Worm (Caenorhabditis elegans): Measurements from ENCODE around the gene C32H11.4.

C32H11.4 gene

DNA sequence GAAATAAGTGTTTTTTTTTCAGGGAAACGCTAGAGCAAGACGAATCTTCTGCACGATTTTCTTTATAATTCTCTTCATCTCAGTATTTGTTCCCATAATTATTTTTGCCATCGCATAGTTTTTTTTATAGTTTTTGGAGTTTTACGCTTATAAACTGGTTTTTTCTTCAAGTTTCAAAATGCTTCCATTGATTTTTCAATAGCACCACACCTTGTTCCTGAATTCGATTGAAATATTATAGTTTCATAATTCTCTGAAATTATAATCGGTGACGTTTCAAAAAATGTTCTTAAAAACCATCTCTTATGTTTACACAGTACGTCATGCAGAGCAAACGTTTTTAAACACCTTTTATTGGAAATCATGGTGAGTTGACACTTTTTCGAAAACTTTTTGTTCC, 27.9 kb upstream of the C32H11.4 start, which contains the start of gene K08D8.12:
K08D8.12 (plus strand) TSS at position 301 of the 400 bp plus-strand sequence.
- TF ChIP-seq cog-1 (tag; optimal IDR thresholded peaks at IDR 0.05), result no peak
- TF ChIP-seq T22C8.4 (GFP tag; IDR thresholded peaks at IDR 0.05), result no peak
- TF ChIP-seq ztf-29 (GFP tag; IDR thresholded peaks at IDR 0.05), result no peak

- no peak for TF ChIP-seq flt-1 (GFP tag; IDR thresholded peaks at IDR 0.05)
- TF ChIP-seq ztf-29 (GFP tag; IDR thresholded peaks at IDR 0.05), result no peak
- no peak for TF ChIP-seq T22C8.4 (GFP tag; IDR thresholded peaks at IDR 0.05)
- TF ChIP-seq med-1 (GFP tag; optimal IDR thresholded peaks at IDR 0.05; ENCODE audit: insufficient read depth), result no peak
- TF ChIP-seq ztf-23 (GFP tag; IDR thresholded peaks at IDR 0.05), result no peak
- no peak for TF ChIP-seq tab-1 (GFP tag; IDR thresholded peaks at IDR 0.05)
- no peak for TF ChIP-seq ref-1 (GFP tag; conservative IDR thresholded peaks at IDR 0.05)
- no peak for TF ChIP-seq cog-1 (tag; optimal IDR thresholded peaks at IDR 0.05)
- no peak for TF ChIP-seq klf-2 (GFP tag; conservative IDR thresholded peaks at IDR 0.05)
These were observed 26.1 kb upstream of the C32H11.4 start, which contains the start of gene K08D8.11 for ce11 chrIV:12894996-12895395. Gene K08D8.11 (plus strand): TSS chrIV:12895296.

- TF ChIP-seq ztf-29 (GFP tag; IDR thresholded peaks at IDR 0.05), result no peak
- TF ChIP-seq tab-1 (GFP tag; IDR thresholded peaks at IDR 0.05), result no peak
- no peak for TF ChIP-seq klf-2 (GFP tag; conservative IDR thresholded peaks at IDR 0.05)
- no peak for TF ChIP-seq T22C8.4 (GFP tag; IDR thresholded peaks at IDR 0.05)
- no peak for TF ChIP-seq flt-1 (GFP tag; IDR thresholded peaks at IDR 0.05)
- TF ChIP-seq ref-1 (GFP tag; conservative IDR thresholded peaks at IDR 0.05), result no peak
These were observed 24.6 kb upstream of the C32H11.4 start, which contains the start of gene K08D8.7 for ce11 chrIV:12896371-12896882. Gene K08D8.7 (plus strand): TSS chrIV:12896832.

ce11 chrIV:12897146-12897545, 23.9 kb upstream of the C32H11.4 start:
- no peak for TF ChIP-seq T22C8.4 (GFP tag; IDR thresholded peaks at IDR 0.05)
- TF ChIP-seq cog-1 (tag; optimal IDR thresholded peaks at IDR 0.05), result no peak

DNA sequence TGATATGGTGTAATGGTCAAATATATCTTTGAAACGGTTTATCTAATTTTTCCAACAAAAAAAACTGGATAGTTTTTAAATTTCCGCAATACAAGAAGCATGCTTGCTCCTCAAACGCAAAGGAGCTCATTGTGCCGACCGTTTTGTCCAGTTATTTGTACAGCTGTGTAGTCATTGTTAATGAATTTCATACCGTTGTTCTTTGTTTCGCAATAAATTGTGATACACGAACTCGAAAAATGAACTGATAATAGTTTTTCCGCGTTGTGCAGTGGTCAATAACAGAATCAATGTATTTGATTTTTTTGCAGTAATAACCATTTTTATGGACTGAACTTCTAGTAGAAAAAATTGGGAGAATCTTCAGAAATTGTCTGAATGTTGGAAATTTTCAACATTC, 22.2 kb upstream of the C32H11.4 start:
- TF ChIP-seq ztf-29 (GFP tag; IDR thresholded peaks at IDR 0.05) (no peak), flt-1 (GFP tag; IDR thresholded peaks at IDR 0.05) (no peak)

DNA sequence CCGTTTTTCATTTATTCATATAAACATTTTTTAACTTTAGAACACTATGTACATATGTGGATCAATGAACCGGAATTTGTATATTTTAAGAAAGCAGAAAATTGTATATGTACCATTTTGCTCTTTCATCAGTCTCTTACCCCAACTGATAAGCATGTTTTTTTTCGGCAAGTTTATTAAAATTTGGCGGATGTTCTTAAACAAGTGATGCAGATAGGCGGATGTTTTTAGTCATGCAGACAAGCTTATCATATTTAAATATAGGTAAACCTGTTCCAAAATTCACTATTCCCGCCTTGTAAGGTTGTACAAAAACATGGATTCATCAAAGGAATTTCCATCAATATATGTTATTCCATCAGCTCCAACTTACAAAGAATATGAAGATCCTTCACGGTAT, 21.7 kb upstream of the C32H11.4 start, which contains the start of gene K08D8.9:
K08D8.9 (plus strand) TSS at position 301 of the 400 bp plus-strand sequence.
- TF ChIP-seq flt-1 (GFP tag; IDR thresholded peaks at IDR 0.05), result no peak
- no peak for TF ChIP-seq ztf-23 (GFP tag; IDR thresholded peaks at IDR 0.05)
- no peak for TF ChIP-seq klf-2 (GFP tag; conservative IDR thresholded peaks at IDR 0.05)
- TF ChIP-seq ztf-29 (GFP tag; IDR thresholded peaks at IDR 0.05), result no peak
- no peak for TF ChIP-seq T22C8.4 (GFP tag; IDR thresholded peaks at IDR 0.05)
- TF ChIP-seq tab-1 (GFP tag; IDR thresholded peaks at IDR 0.05), result no peak
- no peak for TF ChIP-seq cog-1 (tag; optimal IDR thresholded peaks at IDR 0.05)
- no peak for TF ChIP-seq ref-1 (GFP tag; conservative IDR thresholded peaks at IDR 0.05)
- no peak for TF ChIP-seq med-1 (GFP tag; optimal IDR thresholded peaks at IDR 0.05; ENCODE audit: insufficient read depth)

ce11 chrIV:12900267-12900666, 20.8 kb upstream of the C32H11.4 start, which contains the start of gene K08D8.10:
Gene K08D8.10 (plus strand): TSS chrIV:12900567.
- TF ChIP-seq cog-1 (tag; optimal IDR thresholded peaks at IDR 0.05) (no peak), flt-1 (GFP tag; IDR thresholded peaks at IDR 0.05) (no peak), ztf-29 (GFP tag; IDR thresholded peaks at IDR 0.05) (no peak), ref-1 (GFP tag; conservative IDR thresholded peaks at IDR 0.05) (no peak), tab-1 (GFP tag; IDR thresholded peaks at IDR 0.05) (no peak), T22C8.4 (GFP tag; IDR thresholded peaks at IDR 0.05) (no peak), med-1 (GFP tag; optimal IDR thresholded peaks at IDR 0.05; ENCODE audit: insufficient read depth) (no peak), klf-2 (GFP tag; conservative IDR thresholded peaks at IDR 0.05) (no peak), ztf-23 (GFP tag; IDR thresholded peaks at IDR 0.05) (no peak)

DNA sequence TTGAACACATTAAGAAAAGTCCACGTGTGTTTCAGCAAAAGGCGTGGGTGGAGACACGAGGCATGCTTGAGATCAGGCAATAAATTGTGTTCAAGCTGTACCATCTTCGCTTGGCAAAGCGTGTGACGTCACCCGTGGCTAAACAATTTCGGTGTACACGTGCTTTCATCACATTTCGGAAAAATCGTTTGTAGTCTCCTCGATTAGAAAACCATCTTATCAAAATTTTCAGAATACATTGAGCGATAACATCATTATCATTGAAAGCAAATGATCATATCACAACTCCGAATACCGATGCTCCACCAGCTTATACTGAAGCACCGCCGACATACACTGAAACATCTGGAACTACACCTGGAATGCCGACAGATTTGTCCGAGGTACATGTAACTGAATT, 19.5 kb upstream of the C32H11.4 start:
- TF ChIP-seq ref-1 (GFP tag; conservative IDR thresholded peaks at IDR 0.05) (no peak), ztf-29 (GFP tag; IDR thresholded peaks at IDR 0.05) (no peak)

ce11 chrIV:12902430-12903110, 18.5 kb upstream of the C32H11.4 start, which contains the start of gene K08D8.2:
Gene K08D8.2 (plus strand): TSS chrIV:12903060.
- TF ChIP-seq tab-1 (GFP tag; IDR thresholded peaks at IDR 0.05) (no peak), ztf-29 (GFP tag; IDR thresholded peaks at IDR 0.05) (no peak), T22C8.4 (GFP tag; IDR thresholded peaks at IDR 0.05) (no peak), cog-1 (tag; optimal IDR thresholded peaks at IDR 0.05) (no peak), flt-1 (GFP tag; IDR thresholded peaks at IDR 0.05) (no peak), med-1 (GFP tag; optimal IDR thresholded peaks at IDR 0.05; ENCODE audit: insufficient read depth) (no peak), ref-1 (GFP tag; conservative IDR thresholded peaks at IDR 0.05) (no peak), klf-2 (GFP tag; conservative IDR thresholded peaks at IDR 0.05) (no peak), ztf-23 (GFP tag; IDR thresholded peaks at IDR 0.05) (no peak)

DNA sequence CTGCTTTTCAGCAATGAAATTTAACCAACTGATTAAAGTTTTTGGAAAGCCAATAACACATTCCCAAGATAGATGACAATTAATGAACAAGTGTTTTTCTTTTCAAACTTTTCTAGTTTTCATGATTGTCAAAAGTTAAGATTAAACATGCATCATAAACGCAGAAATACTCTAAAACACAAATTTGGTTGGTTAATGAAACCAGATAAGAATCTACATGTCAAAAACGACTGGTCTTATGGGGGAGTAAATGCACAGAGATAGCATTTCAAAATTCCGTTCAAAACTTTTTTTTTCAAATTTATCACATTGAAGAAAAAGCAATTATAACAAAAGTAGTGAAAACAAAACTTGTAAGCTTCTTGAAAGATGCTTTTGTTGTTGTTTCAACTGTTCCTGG, 17.4 kb upstream of the C32H11.4 start:
- TF ChIP-seq T22C8.4 (GFP tag; IDR thresholded peaks at IDR 0.05) (no peak), flt-1 (GFP tag; IDR thresholded peaks at IDR 0.05) (no peak), ref-1 (GFP tag; conservative IDR thresholded peaks at IDR 0.05) (no peak), tab-1 (GFP tag; IDR thresholded peaks at IDR 0.05) (no peak), cog-1 (tag; optimal IDR thresholded peaks at IDR 0.05) (no peak), klf-2 (GFP tag; conservative IDR thresholded peaks at IDR 0.05) (no peak), med-1 (GFP tag; optimal IDR thresholded peaks at IDR 0.05; ENCODE audit: insufficient read depth) (no peak), ztf-23 (GFP tag; IDR thresholded peaks at IDR 0.05) (no peak), ztf-29 (GFP tag; IDR thresholded peaks at IDR 0.05) (no peak)
